Worm (Caenorhabditis elegans) whole organism, mixed stage, embryonic: ENCODE measurements around the gene Y68A4A.10.

Experiments used
- M03D4.4 ChIP-seq: sonication (generic microtip); optimal IDR thresholded peaks from 2 replicates; lab custom pipeline; 2017; ENCODE audit warnings: mild to moderate bottlenecking, missing genetic modification characterization, missing compliant biosample characterization
- blmp-1 ChIP-seq: fragments of 150-350 bp; optimal IDR thresholded peaks from 2 replicates; lab custom pipeline; 2014; ENCODE audit warnings: missing biosample characterization, missing genetic modification characterization
- ceh-39 ChIP-seq: fragments of 150-350 bp; optimal IDR thresholded peaks from 2 replicates; lab custom pipeline; 2014; ENCODE audit warnings: missing biosample characterization, missing genetic modification characterization
- ceh-43 ChIP-seq: fragments of 200-800 bp; sonication (Bioruptor generic); optimal IDR thresholded peaks from 2 replicates; lab custom pipeline; 2018; ENCODE audit warnings: mild to moderate bottlenecking, missing genetic modification characterization, moderate library complexity, missing compliant biosample characterization
- ceh-83 ChIP-seq: fragments of 200-800 bp; sonication (Bioruptor generic); optimal IDR thresholded peaks from 2 replicates; lab custom pipeline; 2018; ENCODE audit warnings: mild to moderate bottlenecking, missing genetic modification characterization, missing compliant biosample characterization
- ces-1 ChIP-seq: fragments of 150-350 bp; optimal IDR thresholded peaks from 2 replicates; lab custom pipeline; 2014; ENCODE audit warnings: missing biosample characterization, missing genetic modification reagents, missing genetic modification characterization
- drap-1 ChIP-seq: fragments of 200-800 bp; sonication (Bioruptor generic); optimal IDR thresholded peaks from 3 replicates; lab custom pipeline; 2018; ENCODE audit warnings: mild to moderate bottlenecking, missing genetic modification characterization, missing compliant biosample characterization
- elt-1 ChIP-seq: sonication (generic microtip); optimal IDR thresholded peaks from 2 replicates; lab custom pipeline; 2017; ENCODE audit warnings: missing genetic modification characterization, mild to moderate bottlenecking, missing compliant biosample characterization, antibody characterized with exemption, moderate library complexity, borderline replicate concordance; ENCODE audit not compliant: insufficient read depth
- elt-3 ChIP-seq: fragments of 150-350 bp; optimal IDR thresholded peaks from 2 replicates; lab custom pipeline; 2014; ENCODE audit warnings: missing biosample characterization, missing genetic modification characterization
- flh-1 ChIP-seq: fragments of 200-800 bp; sonication (Bioruptor generic); optimal IDR thresholded peaks from 2 replicates; lab custom pipeline; 2018; ENCODE audit warnings: mild to moderate bottlenecking, missing genetic modification characterization, moderate library complexity, missing compliant biosample characterization
- ham-2 ChIP-seq: fragments of 200-800 bp; sonication (Bioruptor generic); optimal IDR thresholded peaks from 2 replicates; lab custom pipeline; 2018; ENCODE audit warnings: mild to moderate bottlenecking, missing genetic modification characterization, missing compliant biosample characterization
- lin-13 ChIP-seq: fragments of 150-350 bp; optimal IDR thresholded peaks from 2 replicates; lab custom pipeline; 2014; ENCODE audit warnings: missing biosample characterization, missing genetic modification characterization
- lin-32 ChIP-seq: fragments of 200-800 bp; sonication (Bioruptor generic); optimal IDR thresholded peaks from 2 replicates; lab custom pipeline; 2018; ENCODE audit warnings: mild to moderate bottlenecking, missing genetic modification characterization, missing compliant biosample characterization
- mab-5 ChIP-seq: fragments of 150-350 bp; optimal IDR thresholded peaks from 2 replicates; lab custom pipeline; 2014; ENCODE audit warnings: missing biosample characterization, missing genetic modification characterization
- mls-2 ChIP-seq: sonication (generic microtip); optimal IDR thresholded peaks from 2 replicates; lab custom pipeline; 2016; ENCODE audit warnings: mild to moderate bottlenecking, missing genetic modification characterization, moderate library complexity, missing compliant biosample characterization
- nhr-2 ChIP-seq: fragments of 150-350 bp; optimal IDR thresholded peaks from 2 replicates; lab custom pipeline; 2014; ENCODE audit warnings: missing biosample characterization, missing genetic modification characterization
- nhr-237 ChIP-seq: fragments of 150-350 bp; optimal IDR thresholded peaks from 2 replicates; lab custom pipeline; 2014; ENCODE audit warnings: missing biosample characterization, missing genetic modification characterization
- nhr-28 ChIP-seq: fragments of 150-350 bp; optimal IDR thresholded peaks from 2 replicates; lab custom pipeline; 2014; ENCODE audit warnings: missing biosample characterization, missing genetic modification characterization
- nhr-76 ChIP-seq: sonication (generic microtip); optimal IDR thresholded peaks from 2 replicates; lab custom pipeline; 2017; ENCODE audit warnings: missing biosample characterization, missing genetic modification characterization
- pha-4 ChIP-seq: fragments of 150-350 bp; optimal IDR thresholded peaks from 2 replicates; lab custom pipeline; 2018; ENCODE audit warnings: missing biosample characterization, missing genetic modification reagents, missing genetic modification characterization
- sem-2 ChIP-seq: fragments of 200-800 bp; sonication (Bioruptor generic); optimal IDR thresholded peaks from 2 replicates; lab custom pipeline; 2018; ENCODE audit warnings: mild to moderate bottlenecking, missing genetic modification characterization, missing compliant biosample characterization
- sptf-1 ChIP-seq: sonication (generic microtip); optimal IDR thresholded peaks from 2 replicates; lab custom pipeline; 2017; ENCODE audit warnings: mild to moderate bottlenecking, missing genetic modification characterization, moderate library complexity, missing compliant biosample characterization
- tbx-8 ChIP-seq: fragments of 200-800 bp; sonication (Bioruptor generic); optimal IDR thresholded peaks from 2 replicates; lab custom pipeline; 2018; ENCODE audit warnings: mild to moderate bottlenecking, missing genetic modification characterization, moderate library complexity, missing compliant biosample characterization
- unc-120 ChIP-seq: sonication (generic microtip); optimal IDR thresholded peaks from 2 replicates; lab custom pipeline; 2017; ENCODE audit warnings: missing genetic modification characterization, missing compliant biosample characterization; ENCODE audit not compliant: poor library complexity, severe bottlenecking
- zip-8 ChIP-seq: fragments of 150-350 bp; optimal IDR thresholded peaks from 2 replicates; lab custom pipeline; 2014; ENCODE audit warnings: missing biosample characterization, missing genetic modification characterization
- ztf-11 ChIP-seq: fragments of 150-350 bp; optimal IDR thresholded peaks from 2 replicates; lab custom pipeline; 2014; ENCODE audit warnings: missing biosample characterization, missing genetic modification characterization

Y68A4A.10 gene

ce11 chrV:17217690-17218089 lies 15.7 kb downstream of the Y68A4A.10 start, which contains the start of gene srbc-62:
TSS of gene srbc-62 (plus strand) at chrV:17217990.
- no peak for TF ChIP-seq unc-120 (tag; lab: Kevin White, UChicago)
- TF ChIP-seq sem-2 (GFP tag; lab: Kevin White, UChicago): no peak
- no peak for TF ChIP-seq ceh-43
- no peak for TF ChIP-seq zip-8 (tag; lab: Kevin White, UChicago)
- no peak for TF ChIP-seq lin-32
- TF ChIP-seq blmp-1 (tag; lab: Kevin White, UChicago): no peak
- TF ChIP-seq nhr-237 (tag; lab: Kevin White, UChicago): no peak
- no peak for TF ChIP-seq M03D4.4
- no peak for TF ChIP-seq flh-1 (GFP tag; lab: Kevin White, UChicago)
- no peak for TF ChIP-seq nhr-2
- TF ChIP-seq sptf-1 (tag; lab: Kevin White, UChicago): no peak

- TF ChIP-seq zip-8 (tag; lab: Kevin White, UChicago): peak; percentile 58
- TF ChIP-seq pha-4 (tag; lab: Kevin White, UChicago): no peak
- no peak for TF ChIP-seq nhr-28 (tag; lab: Kevin White, UChicago)
- TF ChIP-seq mls-2 (tag; lab: Kevin White, UChicago): no peak
- no peak for TF ChIP-seq nhr-2
- no peak for TF ChIP-seq sptf-1 (tag; lab: Kevin White, UChicago)
These were observed 18.4 kb downstream of the Y68A4A.10 start, which contains the start of gene srh-109 for ce11 chrV:17220345-17220744. TSS of gene srh-109 (minus strand) at chrV:17220445.

ce11 chrV:17223305-17223704 lies 21.4 kb downstream of the Y68A4A.10 start, which contains the start of gene srh-252:
TSS of gene srh-252 (minus strand) at chrV:17223405.
- TF ChIP-seq zip-8 (tag; lab: Kevin White, UChicago) (no peak), ceh-39 (no peak), elt-1 (tag; lab: Kevin White, UChicago) (no peak), flh-1 (GFP tag; lab: Kevin White, UChicago) (no peak), ceh-43 (no peak), pha-4 (tag; lab: Kevin White, UChicago) (no peak)

ce11 chrV:17225389-17225788 lies 23.4 kb downstream of the Y68A4A.10 start, which contains the start of gene scl-25:
TSS of gene scl-25 (plus strand) at chrV:17225689.
- TF ChIP-seq ceh-39: no peak
- TF ChIP-seq elt-3 (tag; lab: Kevin White, UChicago): no peak
- no peak for TF ChIP-seq ces-1 (GFP tag; lab: Kevin White, UChicago)
- no peak for TF ChIP-seq sptf-1 (tag; lab: Kevin White, UChicago)
- no peak for TF ChIP-seq ham-2

- no peak for TF ChIP-seq sptf-1 (tag; lab: Kevin White, UChicago)
- no peak for TF ChIP-seq elt-3 (tag; lab: Kevin White, UChicago)
- TF ChIP-seq tbx-8 (GFP tag; lab: Kevin White, UChicago): no peak
These were observed 24.2 kb downstream of the Y68A4A.10 start, which contains the start of gene srh-112 for ce11 chrV:17226119-17226518. TSS of gene srh-112 (minus strand) at chrV:17226219.

ce11 chrV:17232403-17232802 lies 30.5 kb downstream of the Y68A4A.10 start:
- no peak for TF ChIP-seq sem-2 (GFP tag; lab: Kevin White, UChicago)
- no peak for TF ChIP-seq pha-4 (tag; lab: Kevin White, UChicago)

ce11 chrV:17236345-17236744 lies 34.4 kb downstream of the Y68A4A.10 start, which contains the start of gene T19C9.10:
TSS of gene T19C9.10 (plus strand) at chrV:17236592.
- no peak for TF ChIP-seq lin-32
- no peak for TF ChIP-seq nhr-28 (tag; lab: Kevin White, UChicago)
- no peak for TF ChIP-seq flh-1 (GFP tag; lab: Kevin White, UChicago)
- peak; percentile 61 for TF ChIP-seq elt-1 (tag; lab: Kevin White, UChicago)
- no peak for TF ChIP-seq drap-1 (GFP tag; lab: Kevin White, UChicago)
- TF ChIP-seq unc-120 (tag; lab: Kevin White, UChicago): no peak
- TF ChIP-seq ceh-43: no peak
- no peak for TF ChIP-seq blmp-1 (tag; lab: Kevin White, UChicago)
- no peak for TF ChIP-seq elt-3 (tag; lab: Kevin White, UChicago)

- TF ChIP-seq nhr-76 (no peak), mab-5 (tag; lab: Kevin White, UChicago) (no peak), unc-120 (tag; lab: Kevin White, UChicago) (no peak), lin-13 (no peak), sem-2 (GFP tag; lab: Kevin White, UChicago) (no peak), mls-2 (tag; lab: Kevin White, UChicago) (no peak), M03D4.4 (no peak), zip-8 (tag; lab: Kevin White, UChicago) (no peak), pha-4 (tag; lab: Kevin White, UChicago) (no peak), ceh-83 (no peak), ztf-11 (tag; lab: Kevin White, UChicago) (no peak)
These were observed 36.9 kb downstream of the Y68A4A.10 start, which contains the start of gene T19C9.8 for ce11 chrV:17238799-17239198. TSS of gene T19C9.8 (plus strand) at chrV:17239097.
